Fruit fly (Drosophila melanogaster) Kc167 (cell line): ENCODE measurements around the gene CG12883.

Experiments used
- Myc ChIP-seq: fragments of >200 bp; optimal IDR thresholded peaks from 2 replicates; lab custom pipeline; 2017; ENCODE audit warnings: missing external identifiers
- Sin3A ChIP-seq: fragments of >200 bp; optimal IDR thresholded peaks from 2 replicates; lab custom pipeline; 2018; ENCODE audit warnings: missing external identifiers
- h ChIP-seq: fragments of >200 bp; optimal IDR thresholded peaks from 3 replicates; lab custom pipeline; 2018; ENCODE audit warnings: missing external identifiers
- insv ChIP-seq: fragments of >200 bp; optimal IDR thresholded peaks from 3 replicates; lab custom pipeline; 2018; ENCODE audit warnings: missing external identifiers
- psq ChIP-seq: fragments of >200 bp; optimal IDR thresholded peaks from 2 replicates; lab custom pipeline; 2017; ENCODE audit warnings: missing external identifiers
- ttk ChIP-seq: sonication (Bioruptor generic); optimal IDR thresholded peaks from 2 replicates; lab custom pipeline; 2017; ENCODE audit warnings: missing external identifiers

Gene CG12883

DNA sequence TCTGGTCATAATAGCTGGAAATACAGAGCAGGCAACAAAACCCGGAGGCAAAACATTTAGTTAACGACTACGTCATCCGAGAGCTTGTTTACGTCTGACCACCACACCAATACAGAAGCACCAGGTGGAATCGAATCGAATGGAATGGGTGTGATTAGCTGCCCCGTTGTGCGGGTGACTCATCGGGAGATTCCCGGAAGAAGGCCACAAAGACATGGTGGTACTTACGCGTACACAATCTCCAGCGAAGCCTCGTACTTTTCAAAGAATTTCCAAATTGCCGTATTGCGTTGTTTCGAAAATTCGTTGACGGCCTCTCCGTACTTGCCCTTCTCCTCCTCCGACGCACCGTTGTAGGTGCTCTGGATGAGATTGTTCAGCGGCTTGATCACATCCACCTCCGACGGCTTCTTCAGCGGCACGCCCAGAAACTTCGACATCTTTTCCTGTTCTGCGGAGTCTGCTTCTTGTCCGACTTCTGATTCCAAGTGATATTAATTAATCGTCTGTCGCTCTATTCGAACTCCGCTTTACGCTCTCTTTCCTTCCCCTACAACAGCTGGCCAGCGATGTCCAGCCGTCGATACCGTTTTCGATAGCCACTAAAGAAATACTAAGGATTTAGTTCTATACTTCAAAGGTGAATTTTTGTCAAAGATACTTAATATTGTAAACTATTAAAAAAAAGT is 20.6 kb downstream of the CG12883 start, which contains the start of gene ALiX:
Gene ALiX (minus strand): TSS at position 571 of the 689 bp plus-strand sequence.
- no peak for TF ChIP-seq psq (lab: Kevin White, UChicago)
- TF ChIP-seq ttk (lab: Kevin White, UChicago): no peak
- no peak for TF ChIP-seq insv (lab: Kevin White, UChicago)
- no peak for TF ChIP-seq Sin3A (lab: Kevin White, UChicago)
- TF ChIP-seq h: no peak

- TF ChIP-seq h (no peak), insv (lab: Kevin White, UChicago) (no peak), Sin3A (lab: Kevin White, UChicago) (no peak), Myc (no peak), ttk (lab: Kevin White, UChicago) (no peak), psq (lab: Kevin White, UChicago) (no peak)
Measured at dm6 chr3R:27700229-27700573, 21.1 kb downstream of the CG12883 start, which contains the start of gene btz. Gene btz, plus strand, starts transcription at chr3R:27700361.

DNA sequence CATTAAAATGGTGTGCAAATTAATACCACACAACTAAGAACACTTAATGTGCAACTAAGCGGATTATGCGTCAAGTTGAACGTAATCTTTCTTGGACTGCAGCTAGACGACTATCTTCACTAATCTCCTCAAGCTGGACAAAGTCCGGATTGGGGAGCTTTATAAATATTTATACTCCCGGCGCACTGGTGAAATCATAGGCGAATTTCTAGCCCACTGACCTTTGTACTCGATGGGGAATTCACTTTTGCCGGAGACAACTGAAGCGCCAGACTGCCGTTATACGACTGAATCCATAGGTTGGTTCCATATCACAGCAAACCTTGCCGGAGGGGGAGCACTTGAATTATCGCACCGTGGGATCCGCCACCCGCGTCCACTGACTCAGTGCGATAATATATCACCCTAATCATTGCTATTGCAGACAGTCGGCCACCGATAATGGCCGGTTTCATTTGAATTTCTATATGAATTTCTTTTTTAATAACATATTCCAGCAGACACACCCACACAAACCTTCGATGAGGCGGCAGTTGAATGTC is 27.0 kb downstream of the CG12883 start:
- TF ChIP-seq ttk (lab: Kevin White, UChicago) (no peak), Sin3A (lab: Kevin White, UChicago) (no peak), insv (lab: Kevin White, UChicago) (no peak), Myc (no peak), h (no peak), psq (lab: Kevin White, UChicago) (no peak)

dm6 chr3R:27706581-27707181 is 27.6 kb downstream of the CG12883 start, which contains the start of the genes CROT and CG12877:
Gene CROT, minus strand, starts transcription at chr3R:27706751.
Gene CG12877, plus strand, starts transcription at chr3R:27707100.
- TF ChIP-seq insv (lab: Kevin White, UChicago) (no peak), Sin3A (lab: Kevin White, UChicago) (no peak), h (no peak), psq (lab: Kevin White, UChicago) (no peak), Myc (no peak), ttk (lab: Kevin White, UChicago) (no peak)
